Worm (Caenorhabditis elegans) whole organism, L1 larva: ENCODE results near the gene str-111.

ENCODE experiments used
- aha-1 ChIP-seq: fragments of 150-350 bp; optimal IDR thresholded peaks from 2 replicates; lab custom pipeline; 2014; ENCODE audit warnings: missing biosample characterization, missing genetic modification characterization
- elt-3 ChIP-seq, 6 experiments: fragments of 150-350 bp in 1 of 6; sonication (generic microtip); optimal IDR thresholded peaks; 2 replicates each; lab custom pipeline; 2017 to 2018; ENCODE audit warnings: missing biosample characterization in 6 of 6, missing genetic modification characterization in 6 of 6, inconsistent platforms in 1 of 6
- mep-1 ChIP-seq: fragments of 150-350 bp; optimal IDR thresholded peaks from 2 replicates; lab custom pipeline; 2014; ENCODE audit warnings: missing biosample characterization, missing genetic modification characterization
- nhr-20 ChIP-seq: sonication (generic microtip); optimal IDR thresholded peaks from 2 replicates; lab custom pipeline; 2016; ENCODE audit warnings: mild to moderate bottlenecking, missing genetic modification characterization, missing compliant biosample characterization
- pqm-1 ChIP-seq: sonication (generic microtip); optimal IDR thresholded peaks from 3 replicates; lab custom pipeline; 2017; ENCODE audit warnings: missing biosample characterization, missing genetic modification characterization
- unc-62 ChIP-seq: fragments of 150-350 bp; optimal IDR thresholded peaks from 2 replicates; lab custom pipeline; 2014; ENCODE audit warnings: missing biosample characterization, missing genetic modification reagents, missing genetic modification characterization

- no peak for TF ChIP-seq unc-62 (GFP tag; lab: Kevin White, UChicago)
- TF ChIP-seq nhr-20 (tag; lab: Kevin White, UChicago), result no peak
- no peak for TF ChIP-seq mep-1 (tag; lab: Kevin White, UChicago)
- no peak for TF ChIP-seq elt-3 (tag; optimal IDR thresholded peaks at IDR 0.05; lab: Kevin White, UChicago)
- no peak for TF ChIP-seq aha-1
- TF ChIP-seq pqm-1, result no peak
Measured at ce11 chrV:16198016-16198415, 29.1 kb upstream of the str-111 start, which contains the start of gene F11A5.5.
